Fruit fly (Drosophila melanogaster): Measurements from ENCODE around the gene cDIP.
A peak's percentile ranks its signal among the peaks of the same experiment; 100 is the strongest.

The cDIP gene

dm6 chr3R:21118784-21119183 is 42.1 kb downstream of the cDIP start, which contains the start of gene Bdbt (continued):
- no peak for TF ChIP-seq slp2 (GFP tag; optimal IDR thresholded peaks at IDR 0.05)
- peak; percentile 11; the same call in 1 of the 2 replicates for TF ChIP-seq H2.0 (GFP tag; IDR thresholded peaks at IDR 0.05)
- TF ChIP-seq CG17328 (GFP tag; IDR thresholded peaks at IDR 0.05) = 0 out of 2 replicates have a peak, but pooled peaks have one; percentile 31
- TF ChIP-seq Spps (tag; optimal IDR thresholded peaks at IDR 0.05) = no peak
- no peak for TF ChIP-seq CG6813 (GFP tag; optimal IDR thresholded peaks at IDR 0.05)
- no peak for TF ChIP-seq dmrt99B (tag; optimal IDR thresholded peaks at IDR 0.05)
- no peak for TF ChIP-seq Fer1 (GFP tag; optimal IDR thresholded peaks at IDR 0.05)
- TF ChIP-seq CG14710 (tag; optimal IDR thresholded peaks at IDR 0.05) = peak; percentile 10
- TF ChIP-seq Usf (GFP tag; optimal IDR thresholded peaks at IDR 0.05) = no peak
- TF ChIP-seq ewg (GFP tag; optimal IDR thresholded peaks at IDR 0.05) = no peak
- no peak for TF ChIP-seq CG13624 (GFP tag; optimal IDR thresholded peaks at IDR 0.05)
- no peak for TF ChIP-seq nerfin-1 (tag; optimal IDR thresholded peaks at IDR 0.05)
- TF ChIP-seq pum (GFP tag; optimal IDR thresholded peaks at IDR 0.05) = peak; percentile 4
- TF ChIP-seq unc-4 (GFP tag; IDR thresholded peaks at IDR 0.05; ENCODE audit: partially characterized antibody) = peak; percentile 53
- TF ChIP-seq Trl (optimal IDR thresholded peaks at IDR 0.05) = no peak
- no peak for TF ChIP-seq Trl (GFP tag; optimal IDR thresholded peaks at IDR 0.05)
- no peak for TF ChIP-seq Sox100B (GFP tag; optimal IDR thresholded peaks at IDR 0.05)
- no peak for TF ChIP-seq CG2116 (GFP tag; optimal IDR thresholded peaks at IDR 0.05)
- no peak for TF ChIP-seq stc (GFP tag; IDR thresholded peaks at IDR 0.05)
- TF ChIP-seq Ssrp (tag; optimal IDR thresholded peaks at IDR 0.05) = peak; percentile 32
- TF ChIP-seq CG8089 (GFP tag; optimal IDR thresholded peaks at IDR 0.05) = no peak
- no peak for TF ChIP-seq CG2678 (tag; optimal IDR thresholded peaks at IDR 0.05)
- no peak for TF ChIP-seq fd102C (GFP tag; optimal IDR thresholded peaks at IDR 0.05)
- no peak for TF ChIP-seq CG8281 (tag; optimal IDR thresholded peaks at IDR 0.05)
- TF ChIP-seq Med (GFP tag) = peak; percentile 88
- no peak for TF ChIP-seq corto (GFP tag; optimal IDR thresholded peaks at IDR 0.05)
- TF ChIP-seq CG14441 (GFP tag; IDR thresholded peaks at IDR 0.05) = peak; percentile 49; the same call in 1 of the 2 replicates
- no peak for TF ChIP-seq lmd (GFP tag; IDR thresholded peaks at IDR 0.05)
- peak; percentile 21 for TF ChIP-seq CG1233 (GFP tag; optimal IDR thresholded peaks at IDR 0.05)
- TF ChIP-seq Hsf (GFP tag; optimal IDR thresholded peaks at IDR 0.05) = peak; percentile 33
- no peak for TF ChIP-seq dmrt11E (tag; optimal IDR thresholded peaks at IDR 0.05)
- TF ChIP-seq phol (tag; optimal IDR thresholded peaks at IDR 0.05) = peak; percentile 35
- peak; percentile 63 for TF ChIP-seq zen2 (GFP tag; IDR thresholded peaks at IDR 0.05; ENCODE audit: partially characterized antibody)
- no peak for TF ChIP-seq psq (GFP tag; optimal IDR thresholded peaks at IDR 0.05)
- TF ChIP-seq MESR4 (GFP tag; optimal IDR thresholded peaks at IDR 0.05) = peak; percentile 5
- 0 out of 2 replicates have a peak, but pooled peaks have one; percentile 18 for TF ChIP-seq ranshi (GFP tag; IDR thresholded peaks at IDR 0.05)
- no peak for TF ChIP-seq CG10431 (GFP tag; optimal IDR thresholded peaks at IDR 0.05)
- TF ChIP-seq schlank (tag; optimal IDR thresholded peaks at IDR 0.05) = no peak
- TF ChIP-seq grn (GFP tag; optimal IDR thresholded peaks at IDR 0.05) = no peak
- no peak for TF ChIP-seq gt (GFP tag; IDR thresholded peaks at IDR 0.05)
- TF ChIP-seq Lpt (GFP tag; optimal IDR thresholded peaks at IDR 0.05) = no peak
- no peak for TF ChIP-seq trem (tag; optimal IDR thresholded peaks at IDR 0.05)
- TF ChIP-seq fu2 (GFP tag; optimal IDR thresholded peaks at IDR 0.05) = peak; percentile 40
- TF ChIP-seq ab (GFP tag; optimal IDR thresholded peaks at IDR 0.05) = no peak
- no peak for TF ChIP-seq Nf-YA (GFP tag; IDR thresholded peaks at IDR 0.05)
- TF ChIP-seq H15 (GFP tag; IDR thresholded peaks at IDR 0.05) = no peak
- TF ChIP-seq Dp (GFP tag; optimal IDR thresholded peaks at IDR 0.05) = peak; percentile 39
- TF ChIP-seq nerfin-2 (GFP tag; IDR thresholded peaks at IDR 0.05; ENCODE audit: partially characterized antibody) = peak; percentile 96
- peak; percentile 69 for TF ChIP-seq CG2120 (GFP tag; optimal IDR thresholded peaks at IDR 0.05)
- peak; percentile 27 for TF ChIP-seq CG33213 (GFP tag; optimal IDR thresholded peaks at IDR 0.05)
- TF ChIP-seq tna (GFP tag; IDR thresholded peaks at IDR 0.05; ENCODE audit: partially characterized antibody) = peak; percentile 95

Data from whole organism, embryonic.